Worm (Caenorhabditis elegans): ENCODE measurements around the gene R31.2.

The R31.2 gene

ce11 chrV:11933196-11934028, 16.0 kb downstream of the R31.2 start, which contains the start of the genes aman-2 and F58H1.3 (continued):
- no peak for TF ChIP-seq nfya-1 (tag; optimal IDR thresholded peaks at IDR 0.05; ENCODE audit: borderline replicate concordance, insufficient read depth)
- TF ChIP-seq tlf-1 (GFP tag; optimal IDR thresholded peaks at IDR 0.05): no peak
- TF ChIP-seq F37B4.10 (GFP tag; IDR thresholded peaks at IDR 0.05): no peak
- peak; percentile 1 for TF ChIP-seq madf-10 (tag; optimal IDR thresholded peaks at IDR 0.05)
- no peak for TF ChIP-seq unc-62 (GFP tag; optimal IDR thresholded peaks at IDR 0.05)
- peak; percentile 13 for TF ChIP-seq ztf-18 (tag; optimal IDR thresholded peaks at IDR 0.05)
- 0 out of 2 replicates have a peak, but pooled peaks have one; percentile 40 for TF ChIP-seq ztf-25 (GFP tag; IDR thresholded peaks at IDR 0.05)
- peak; percentile 44 for TF ChIP-seq K12H6.12 (tag; optimal IDR thresholded peaks at IDR 0.05)
- TF ChIP-seq ceh-27 (GFP tag; optimal IDR thresholded peaks at IDR 0.05): peak; percentile 50
- peak; percentile 9 for TF ChIP-seq ccch-3 (GFP tag; optimal IDR thresholded peaks at IDR 0.05)

DNA sequence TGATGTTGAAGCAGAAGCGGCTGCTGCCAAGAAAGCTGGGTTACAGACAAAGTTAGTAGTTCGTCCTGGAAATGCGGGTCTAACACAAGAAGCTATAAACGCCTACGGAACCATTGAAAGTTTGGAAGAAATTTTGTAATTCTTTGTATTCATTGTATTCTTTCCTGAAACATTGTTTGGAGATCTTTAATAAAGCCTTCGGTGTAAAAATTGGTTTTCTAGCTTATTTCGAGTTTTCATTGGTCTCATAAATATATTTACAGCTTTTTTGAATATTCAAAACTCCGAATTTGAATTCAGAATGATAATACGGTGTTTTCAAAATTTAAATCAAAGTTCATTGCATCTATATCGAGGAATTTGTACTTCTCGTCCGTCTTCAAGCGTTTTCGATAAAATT, 17.5 kb downstream of the R31.2 start, which contains the start of gene F58H1.8:
F58H1.8 (plus strand) TSS at position 301 of the 400 bp plus-strand sequence.
- TF ChIP-seq madf-10 (tag; optimal IDR thresholded peaks at IDR 0.05): no peak
- no peak for TF ChIP-seq lag-1 (GFP tag; IDR thresholded peaks at IDR 0.05)
- TF ChIP-seq snpc-3.4 (tag; optimal IDR thresholded peaks at IDR 0.05): no peak
- no peak for TF ChIP-seq F52B5.7 (tag; optimal IDR thresholded peaks at IDR 0.05)
- no peak for TF ChIP-seq unc-130 (GFP tag; optimal IDR thresholded peaks at IDR 0.05)
- TF ChIP-seq B0035.1 (tag; optimal IDR thresholded peaks at IDR 0.05): no peak
- TF ChIP-seq madf-6 (GFP tag; IDR thresholded peaks at IDR 0.05): no peak
- TF ChIP-seq nhr-90 (tag; optimal IDR thresholded peaks at IDR 0.05): no peak
- TF ChIP-seq nfya-1 (tag; optimal IDR thresholded peaks at IDR 0.05; ENCODE audit: borderline replicate concordance, insufficient read depth): no peak
- no peak for TF ChIP-seq nhr-120 (GFP tag; IDR thresholded peaks at IDR 0.05)

- TF ChIP-seq B0035.1 (tag; optimal IDR thresholded peaks at IDR 0.05) (no peak), F57C9.4 (tag; optimal IDR thresholded peaks at IDR 0.05) (no peak), nhr-179 (tag; optimal IDR thresholded peaks at IDR 0.05) (no peak), lin-54 (GFP tag; optimal IDR thresholded peaks at IDR 0.05) (no peak), ztf-3 (GFP tag; optimal IDR thresholded peaks at IDR 0.05) (no peak), nhr-80 (tag; optimal IDR thresholded peaks at IDR 0.05) (no peak), madf-3 (GFP tag; IDR thresholded peaks at IDR 0.05) (no peak), sea-2 (GFP tag; IDR thresholded peaks at IDR 0.05) (no peak), egl-18 (GFP tag; IDR thresholded peaks at IDR 0.05) (no peak), snpc-3.4 (tag; optimal IDR thresholded peaks at IDR 0.05) (no peak), D2030.7 (GFP tag; IDR thresholded peaks at IDR 0.05) (no peak), bed-1 (GFP tag; IDR thresholded peaks at IDR 0.05) (no peak), F49E8.2 (tag; optimal IDR thresholded peaks at IDR 0.05; ENCODE audit: insufficient read depth) (no peak)
Observed at ce11 chrV:11937710-11938109, 20.3 kb downstream of the R31.2 start, which contains the start of gene gpla-1. Gene gpla-1 (minus strand): TSS chrV:11937810.

DNA sequence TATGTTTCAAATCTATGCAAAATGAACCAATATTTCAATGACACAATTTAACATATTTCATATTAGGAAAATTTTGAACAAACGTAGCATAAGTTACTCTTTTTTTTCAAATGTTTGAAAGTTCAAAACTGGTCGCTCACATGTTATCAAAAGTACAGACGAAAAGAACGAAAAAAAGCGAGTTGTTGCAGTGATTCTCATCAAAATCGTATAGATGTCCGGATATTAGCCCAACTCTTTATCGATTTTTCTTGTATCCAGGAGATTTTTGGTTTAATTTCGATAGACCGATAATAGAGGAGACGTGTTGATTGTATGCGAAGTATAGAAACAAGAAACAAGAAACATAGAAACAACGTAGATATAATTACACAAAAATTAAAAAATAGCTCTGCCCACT, 23.0 kb downstream of the R31.2 start:
- TF ChIP-seq dpff-1 (tag; optimal IDR thresholded peaks at IDR 0.05): no peak
- no peak for TF ChIP-seq K12H6.12 (tag; optimal IDR thresholded peaks at IDR 0.05)
- no peak for TF ChIP-seq Y56A3A.18 (GFP tag; IDR thresholded peaks at IDR 0.05)
- no peak for TF ChIP-seq bed-1 (GFP tag; IDR thresholded peaks at IDR 0.05)
- TF ChIP-seq Y53F4B.3 (GFP tag; IDR thresholded peaks at IDR 0.05): no peak
- no peak for TF ChIP-seq nfya-2 (GFP tag; IDR thresholded peaks at IDR 0.05)
- no peak for TF ChIP-seq aptf-3 (GFP tag; IDR thresholded peaks at IDR 0.05)
- TF ChIP-seq snpc-4 (GFP tag; optimal IDR thresholded peaks at IDR 0.05): no peak
- TF ChIP-seq snpc-4 (tag; optimal IDR thresholded peaks at IDR 0.05): no peak
- no peak for TF ChIP-seq ceh-79 (tag; optimal IDR thresholded peaks at IDR 0.05)
- no peak for TF ChIP-seq lir-1 (GFP tag; conservative IDR thresholded peaks at IDR 0.05)
- no peak for TF ChIP-seq xnd-1 (tag; optimal IDR thresholded peaks at IDR 0.05)
- TF ChIP-seq dpl-1 (GFP tag; optimal IDR thresholded peaks at IDR 0.05): no peak
- no peak for TF ChIP-seq hmg-20 (GFP tag; IDR thresholded peaks at IDR 0.05)
- no peak for TF ChIP-seq T26A5.8 (tag; optimal IDR thresholded peaks at IDR 0.05)
- TF ChIP-seq F33H1.4 (GFP tag; IDR thresholded peaks at IDR 0.05): no peak
- no peak for TF ChIP-seq C06A6.2 (GFP tag; conservative IDR thresholded peaks at IDR 0.05)

Measured in whole organism, young adult.